Worm (Caenorhabditis elegans) whole organism, midembryonic: ENCODE data around the gene F58E1.13.

Experiments used
- T22C8.4 ChIP-seq: fragments of 200-800 bp; sonication (Bioruptor generic); IDR thresholded peaks from 2 replicates; pipeline ENCODE4 v1.3.6; 2022; ENCODE audit warnings: missing genetic modification characterization, missing compliant biosample characterization
- cog-1 ChIP-seq: sonication (generic microtip); optimal IDR thresholded peaks from 2 replicates; lab custom pipeline; 2016; ENCODE audit warnings: missing genetic modification characterization, missing compliant biosample characterization
- flt-1 ChIP-seq: fragments of 200-800 bp; sonication (Bioruptor generic); IDR thresholded peaks from 2 replicates; pipeline ENCODE4 v1.3.6; 2022; ENCODE audit warnings: missing genetic modification characterization, missing compliant biosample characterization
- klf-2 ChIP-seq: fragments of 200-800 bp; sonication (Bioruptor generic); conservative IDR thresholded peaks from 2 replicates; pipeline ENCODE4 v1.3.6; 2022; ENCODE audit warnings: missing genetic modification reagents, missing genetic modification characterization, missing compliant biosample characterization
- med-1 ChIP-seq: sonication (generic microtip); optimal IDR thresholded peaks from 2 replicates; lab custom pipeline; 2017; ENCODE audit warnings: missing genetic modification characterization, mild to moderate bottlenecking, missing compliant biosample characterization, antibody characterized with exemption, missing genetic modification reagents; ENCODE audit not compliant: insufficient read depth
- ref-1 ChIP-seq: fragments of 200-800 bp; sonication (Bioruptor generic); conservative IDR thresholded peaks from 2 replicates; pipeline ENCODE4 v1.3.6; 2022; ENCODE audit warnings: missing genetic modification reagents, missing genetic modification characterization, missing compliant biosample characterization
- tab-1 ChIP-seq: fragments of 200-800 bp; sonication (Bioruptor generic); IDR thresholded peaks from 2 replicates; pipeline ENCODE4 v1.3.6; 2022; ENCODE audit warnings: missing genetic modification characterization, missing compliant biosample characterization
- ztf-23 ChIP-seq: fragments of 200-800 bp; sonication (Bioruptor generic); IDR thresholded peaks from 2 replicates; pipeline ENCODE4 v1.3.6; 2022; ENCODE audit warnings: missing genetic modification reagents, missing genetic modification characterization, missing compliant biosample characterization
- ztf-29 ChIP-seq: fragments of 200-800 bp; sonication (Bioruptor generic); IDR thresholded peaks from 2 replicates; pipeline ENCODE4 v1.3.6; 2022; ENCODE audit warnings: missing genetic modification reagents, missing genetic modification characterization, missing compliant biosample characterization

F58E1.13 gene

DNA sequence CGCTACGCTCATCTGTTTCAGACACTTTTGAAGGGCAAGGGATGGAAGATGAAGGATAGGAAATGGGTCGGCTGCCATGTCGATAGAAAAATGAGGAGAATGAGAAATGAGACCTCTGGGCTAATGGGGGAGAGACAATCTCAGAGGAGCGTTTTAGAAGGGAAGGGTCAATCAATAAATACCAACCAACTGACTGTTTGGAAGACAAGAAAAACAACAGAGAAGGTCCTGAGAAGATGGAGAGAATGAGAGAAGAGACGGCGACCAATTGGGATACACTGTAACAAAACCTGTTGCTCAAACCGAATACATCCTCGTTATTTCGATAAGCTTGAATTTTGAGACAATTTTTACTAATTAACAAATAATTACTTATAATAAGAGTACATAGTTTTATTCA, 42.3 kb downstream of the F58E1.13 start, which contains the start of gene fbxb-15:
fbxb-15 (minus strand) TSS at position 101 of the 400 bp plus-strand sequence.
- TF ChIP-seq cog-1 (tag; lab: Kevin White, UChicago) (no peak), T22C8.4 (no peak), klf-2 (GFP tag; lab: Robert Waterston, UW) (no peak), ref-1 (GFP tag; lab: Robert Waterston, UW) (no peak), med-1 (no peak), flt-1 (GFP tag; lab: Robert Waterston, UW) (no peak), tab-1 (no peak), ztf-23 (no peak), ztf-29 (no peak)

DNA sequence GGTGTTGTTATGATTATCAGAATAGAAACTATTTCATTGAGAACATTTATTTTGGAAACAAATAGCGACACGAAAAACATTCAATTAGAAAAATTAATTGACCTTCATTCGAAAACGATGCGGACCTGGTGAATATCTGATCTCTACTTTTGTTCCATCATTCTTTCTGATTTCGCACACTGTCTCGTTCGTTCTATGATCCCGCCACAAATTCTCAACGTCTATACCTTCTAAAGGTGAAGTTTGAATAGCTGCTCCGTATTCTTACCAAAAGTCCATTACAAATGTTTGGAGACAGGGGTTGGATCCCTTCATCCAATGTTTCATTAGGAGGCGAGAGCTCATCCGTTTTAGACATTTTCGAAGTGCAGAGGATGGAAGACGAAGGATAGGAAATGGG, 43.9 kb downstream of the F58E1.13 start, which contains the start of gene fbxb-16:
fbxb-16 (minus strand) TSS at position 101 of the 400 bp plus-strand sequence.
- TF ChIP-seq flt-1 (GFP tag; lab: Robert Waterston, UW) (no peak), klf-2 (GFP tag; lab: Robert Waterston, UW) (no peak), T22C8.4 (no peak), med-1 (no peak), ztf-29 (no peak), cog-1 (tag; lab: Kevin White, UChicago) (no peak), tab-1 (no peak), ztf-23 (no peak), ref-1 (GFP tag; lab: Robert Waterston, UW) (no peak)

DNA sequence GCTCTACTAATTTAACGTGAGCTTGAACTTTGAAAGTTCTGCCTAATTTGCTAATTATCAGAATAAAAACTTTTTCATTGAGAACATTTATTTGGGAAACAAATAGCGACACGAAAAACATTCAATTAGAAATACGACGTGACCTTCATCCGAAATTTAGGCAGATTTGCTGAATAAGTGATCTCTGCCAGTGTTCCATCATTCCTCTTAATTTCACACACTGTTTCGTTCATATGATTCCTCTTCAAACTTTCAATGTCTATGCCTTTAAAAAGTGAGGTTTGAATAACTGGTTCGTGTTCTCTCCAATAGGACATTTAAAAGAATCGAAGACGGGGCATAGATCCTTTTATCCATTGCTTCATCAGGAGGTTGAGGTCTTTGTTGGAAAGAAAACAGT, 45.2 kb downstream of the F58E1.13 start, which contains the start of gene fbxb-20:
fbxb-20 (minus strand) TSS at position 101 of the 400 bp plus-strand sequence.
- TF ChIP-seq T22C8.4 (no peak), cog-1 (tag; lab: Kevin White, UChicago) (no peak), tab-1 (no peak), ztf-23 (no peak), klf-2 (GFP tag; lab: Robert Waterston, UW) (no peak), med-1 (no peak), flt-1 (GFP tag; lab: Robert Waterston, UW) (no peak), ztf-29 (no peak), ref-1 (GFP tag; lab: Robert Waterston, UW) (no peak)

DNA sequence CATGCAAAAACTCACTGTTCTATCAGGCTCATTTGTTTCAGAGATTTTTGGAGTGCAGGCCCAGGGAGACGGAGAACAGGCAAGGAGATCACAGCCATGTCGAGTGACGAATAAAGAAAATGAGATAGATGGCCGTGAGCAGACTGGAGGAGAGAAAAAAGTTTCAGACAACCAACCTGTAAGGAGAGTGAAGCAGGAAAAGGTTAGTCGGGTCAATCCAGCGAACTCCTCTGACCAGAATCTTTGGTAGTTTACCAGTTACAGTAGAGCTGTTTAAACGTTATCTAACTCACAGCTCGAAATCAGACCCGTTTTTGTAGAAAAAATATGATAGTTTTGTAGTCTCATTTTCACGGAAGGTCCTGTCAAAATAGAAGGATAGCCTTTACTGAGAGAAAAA, 46.9 kb downstream of the F58E1.13 start, which contains the start of gene fbxb-21:
fbxb-21 (minus strand) TSS at position 101 of the 400 bp plus-strand sequence.
- TF ChIP-seq ref-1 (GFP tag; lab: Robert Waterston, UW), result no peak
- TF ChIP-seq ztf-23, result no peak
- TF ChIP-seq tab-1, result no peak
- TF ChIP-seq ztf-29, result no peak
- TF ChIP-seq flt-1 (GFP tag; lab: Robert Waterston, UW), result no peak
- no peak for TF ChIP-seq klf-2 (GFP tag; lab: Robert Waterston, UW)
- no peak for TF ChIP-seq T22C8.4
- no peak for TF ChIP-seq cog-1 (tag; lab: Kevin White, UChicago)
- TF ChIP-seq med-1, result no peak

DNA sequence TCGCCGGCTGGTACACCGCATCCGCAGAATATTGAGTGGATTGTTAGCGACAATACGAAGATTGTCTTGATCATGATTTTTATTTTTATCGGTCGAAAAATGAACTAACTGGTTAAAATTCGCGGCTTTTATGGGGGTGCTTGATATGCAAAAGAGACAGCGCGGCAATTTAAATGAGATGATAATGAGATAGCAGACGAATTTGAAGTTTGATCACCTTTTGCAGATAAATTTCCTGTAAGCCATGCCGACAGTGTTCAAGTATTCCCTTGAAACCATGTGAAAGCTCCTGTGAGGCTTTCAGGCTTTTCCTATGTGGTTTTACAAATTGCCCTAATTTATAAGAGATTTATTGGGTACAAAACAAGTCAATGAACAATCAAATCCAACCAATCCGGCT, 49.5 kb downstream of the F58E1.13 start, which contains the start of gene ZC204.17:
ZC204.17 (minus strand) TSS at position 101 of the 400 bp plus-strand sequence.
- TF ChIP-seq cog-1 (tag; lab: Kevin White, UChicago) (no peak), tab-1 (no peak), ztf-23 (no peak), flt-1 (GFP tag; lab: Robert Waterston, UW) (no peak), T22C8.4 (no peak), med-1 (no peak), ztf-29 (no peak), ref-1 (GFP tag; lab: Robert Waterston, UW) (no peak), klf-2 (GFP tag; lab: Robert Waterston, UW) (no peak)

DNA sequence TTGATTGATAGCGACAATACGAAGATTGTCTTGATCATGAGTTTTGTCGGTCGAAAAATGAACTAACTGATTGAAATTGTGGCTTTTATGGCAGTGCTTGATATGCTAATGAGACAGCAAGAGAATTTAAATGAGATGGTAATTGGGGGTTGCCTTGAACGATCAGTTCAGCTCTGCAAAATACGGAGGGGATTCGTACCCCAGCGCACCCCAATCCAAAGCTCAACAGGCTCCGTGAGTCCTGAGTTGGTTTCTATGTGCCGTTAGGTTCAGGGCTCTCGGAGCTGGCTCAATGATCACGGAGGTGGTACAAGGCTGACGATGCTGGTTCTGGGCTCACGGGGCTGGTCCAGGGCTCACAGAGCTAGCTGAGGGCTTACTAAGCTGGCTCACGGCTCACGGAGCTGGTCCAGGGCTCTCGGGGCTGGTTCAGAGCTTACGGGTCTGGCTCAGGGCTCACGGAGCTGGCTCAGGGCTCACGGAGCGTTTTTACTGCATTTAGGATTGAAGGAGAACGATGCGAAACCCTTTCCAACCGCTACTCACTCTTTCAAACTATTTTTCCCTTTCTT, 50.8 kb downstream of the F58E1.13 start, which contains the start of gene ZC204.6:
ZC204.6 (minus strand) TSS at position 51 of the 572 bp plus-strand sequence.
- TF ChIP-seq ztf-23 (no peak), cog-1 (tag; lab: Kevin White, UChicago) (no peak), T22C8.4 (no peak), ref-1 (GFP tag; lab: Robert Waterston, UW) (no peak), tab-1 (no peak), med-1 (no peak), ztf-29 (no peak), flt-1 (GFP tag; lab: Robert Waterston, UW) (no peak), klf-2 (GFP tag; lab: Robert Waterston, UW) (no peak)
